Fruit fly (Drosophila melanogaster): ENCODE results near the gene CG5167.

CG5167 gene

DNA sequence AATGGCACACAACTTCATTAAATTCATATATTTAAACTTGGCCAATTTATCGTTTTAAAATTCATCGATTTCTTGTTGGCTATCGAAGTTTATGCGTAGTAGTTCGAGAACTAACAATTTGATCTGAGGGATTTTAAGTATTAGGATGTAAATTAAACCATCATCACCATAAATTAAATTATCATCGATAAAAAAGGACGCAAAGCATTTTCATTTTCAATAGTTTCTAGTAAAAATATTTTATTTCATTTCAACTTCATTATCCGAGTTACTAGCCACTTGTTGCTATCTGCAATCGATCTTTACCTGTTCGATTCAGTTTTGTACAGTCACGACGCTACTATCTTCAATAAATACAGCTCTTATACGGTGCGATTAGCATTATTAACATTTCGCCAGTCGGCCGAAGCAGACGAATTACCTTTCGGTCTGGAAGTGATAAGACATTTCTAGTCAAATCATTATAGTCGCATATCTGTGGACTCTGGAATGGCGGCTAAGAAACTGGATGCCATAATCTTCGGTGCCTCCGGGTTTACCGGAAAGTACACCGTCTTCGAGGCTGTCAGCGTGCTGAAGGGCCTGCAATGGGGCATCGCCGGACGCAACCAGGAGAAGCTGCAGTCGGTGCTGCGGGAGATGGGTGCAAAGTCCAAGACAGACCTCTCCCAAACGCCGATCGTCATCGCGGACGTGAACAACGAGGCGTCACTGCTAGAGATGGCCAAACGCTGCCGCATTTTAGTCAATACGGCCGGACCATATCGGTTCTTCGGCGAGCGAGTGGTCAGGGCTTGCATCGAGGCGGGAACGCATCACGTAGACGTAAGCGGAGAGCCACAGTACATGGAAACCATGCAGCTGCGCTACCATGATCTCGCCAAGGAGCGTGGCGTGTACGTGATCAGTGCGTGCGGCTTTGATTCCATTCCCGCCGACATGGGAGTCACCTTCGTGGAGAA lies at the start of gene CG5167 (continued):
- TF ChIP-seq CG1832 (GFP tag; optimal IDR thresholded peaks at IDR 0.05): no peak
- TF ChIP-seq CG15073 (GFP tag; optimal IDR thresholded peaks at IDR 0.05): no peak
- peak; percentile 61 for TF ChIP-seq CG10979 (tag; optimal IDR thresholded peaks at IDR 0.05)
- TF ChIP-seq sc (optimal IDR thresholded peaks at IDR 0.05): no peak
- no peak for TF ChIP-seq sc (GFP tag; optimal IDR thresholded peaks at IDR 0.05)
- TF ChIP-seq sob (GFP tag; IDR thresholded peaks at IDR 0.05): no peak
- peak; percentile 60 for TF ChIP-seq stwl (tag; optimal IDR thresholded peaks at IDR 0.05)
- TF ChIP-seq CG6654 (GFP tag; optimal IDR thresholded peaks at IDR 0.05): no peak
- TF ChIP-seq CG8944 (GFP tag; optimal IDR thresholded peaks at IDR 0.05): no peak
- no peak for TF ChIP-seq zfh2 (GFP tag; optimal IDR thresholded peaks at IDR 0.05)
- TF ChIP-seq CG31224 (GFP tag; IDR thresholded peaks at IDR 0.05): no peak
- TF ChIP-seq eyg (GFP tag; optimal IDR thresholded peaks at IDR 0.05): no peak
- TF ChIP-seq disco-r (GFP tag; optimal IDR thresholded peaks at IDR 0.05): no peak
- no peak for TF ChIP-seq GATAe (GFP tag; conservative IDR thresholded peaks at IDR 0.05)
- TF ChIP-seq CG10959 (GFP tag; IDR thresholded peaks at IDR 0.05): no peak
- no peak for TF ChIP-seq gro (GFP tag; optimal IDR thresholded peaks at IDR 0.05)
- 0 out of 3 replicates have a peak, but pooled peaks have one; percentile 8 for TF ChIP-seq CG16813 (GFP tag; IDR thresholded peaks at IDR 0.05; ENCODE audit: partially characterized antibody)
- TF ChIP-seq CG10366 (GFP tag; IDR thresholded peaks at IDR 0.05): no peak
- TF ChIP-seq sna (GFP tag; IDR thresholded peaks at IDR 0.05; ENCODE audit: partially characterized antibody): no peak
- TF ChIP-seq ase (GFP tag; IDR thresholded peaks at IDR 0.05): no peak
- no peak for TF ChIP-seq pum (GFP tag; optimal IDR thresholded peaks at IDR 0.05)
- no peak for TF ChIP-seq CG9797 (GFP tag; optimal IDR thresholded peaks at IDR 0.05)
- TF ChIP-seq shn (GFP tag; optimal IDR thresholded peaks at IDR 0.05): no peak
- peak; percentile 39; the same call in 2 of the 3 replicates for TF ChIP-seq HLH4C (GFP tag; IDR thresholded peaks at IDR 0.05; ENCODE audit: partially characterized antibody)
- TF ChIP-seq corto (GFP tag; optimal IDR thresholded peaks at IDR 0.05): peak; percentile 35
- no peak for TF ChIP-seq Blimp-1 (GFP tag; optimal IDR thresholded peaks at IDR 0.05)
- no peak for TF ChIP-seq CG6175 (GFP tag; IDR thresholded peaks at IDR 0.05)
- no peak for TF ChIP-seq sr (GFP tag; IDR thresholded peaks at IDR 0.05)
- peak; percentile 53; the same call in 1 of the 3 replicates for TF ChIP-seq Doc3 (GFP tag; IDR thresholded peaks at IDR 0.05; ENCODE audit: partially characterized antibody)
- TF ChIP-seq Nf-YA (GFP tag; IDR thresholded peaks at IDR 0.05): no peak
- TF ChIP-seq Lim3 (GFP tag; IDR thresholded peaks at IDR 0.05): no peak
- no peak for TF ChIP-seq bowl (GFP tag; IDR thresholded peaks at IDR 0.05)
- TF ChIP-seq Side (GFP tag; optimal IDR thresholded peaks at IDR 0.05): no peak
- no peak for TF ChIP-seq ftz-f1 (GFP tag; optimal IDR thresholded peaks at IDR 0.05)
- no peak for TF ChIP-seq oc (tag; optimal IDR thresholded peaks at IDR 0.05)
- TF ChIP-seq salm (tag; optimal IDR thresholded peaks at IDR 0.05): no peak
- TF ChIP-seq CG3163 (GFP tag; optimal IDR thresholded peaks at IDR 0.05): no peak
- TF ChIP-seq sens-2 (GFP tag; IDR thresholded peaks at IDR 0.05): no peak
- no peak for TF ChIP-seq Optix (GFP tag; IDR thresholded peaks at IDR 0.05)
- TF ChIP-seq Scr (GFP tag; IDR thresholded peaks at IDR 0.05; ENCODE audit: partially characterized antibody): no peak; the same call in 1 of the 2 replicates
- TF ChIP-seq emc (GFP tag; optimal IDR thresholded peaks at IDR 0.05): no peak
- no peak for TF ChIP-seq Poxn (GFP tag; IDR thresholded peaks at IDR 0.05)
- peak; percentile 42 for TF ChIP-seq dmrt11E (tag; optimal IDR thresholded peaks at IDR 0.05)
- no peak for TF ChIP-seq TFAM (GFP tag; optimal IDR thresholded peaks at IDR 0.05)
- no peak for TF ChIP-seq jing (GFP tag; optimal IDR thresholded peaks at IDR 0.05)
- no peak for TF ChIP-seq CG8359 (GFP tag; optimal IDR thresholded peaks at IDR 0.05; ENCODE audit: borderline replicate concordance)
- TF ChIP-seq Sox102F (GFP tag; optimal IDR thresholded peaks at IDR 0.05): peak; percentile 38

All from whole organism, embryonic.